Fruit fly (Drosophila melanogaster): ENCODE data around the gene Drsl6.

Gene Drsl6

DNA sequence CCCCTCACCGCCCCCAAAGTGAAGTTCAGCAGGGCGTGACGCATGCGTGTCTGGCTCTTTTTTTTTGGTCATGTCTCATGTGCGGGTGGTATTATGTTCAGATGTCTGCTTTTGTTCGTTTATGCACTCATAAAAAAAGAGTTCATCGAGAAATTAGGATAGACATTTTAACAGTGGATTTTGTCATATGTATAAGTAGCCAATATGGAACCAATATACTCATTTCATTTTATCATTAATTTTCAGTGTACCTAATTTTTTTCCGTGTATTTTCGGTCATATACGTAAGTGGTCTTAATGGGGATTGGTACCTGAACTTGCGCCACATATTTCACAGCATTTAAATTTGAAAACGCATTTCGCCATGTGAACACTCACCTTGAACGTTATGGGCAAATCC is 35.9 kb downstream of the Drsl6 start:
- TF ChIP-seq Rfx (GFP tag; IDR thresholded peaks at IDR 0.05) (peak; percentile 71), Lim3 (GFP tag; IDR thresholded peaks at IDR 0.05) (no peak), ERR (GFP tag; optimal IDR thresholded peaks at IDR 0.05) (no peak), fd64A (GFP tag; optimal IDR thresholded peaks at IDR 0.05) (peak; percentile 19), CG11560 (tag; IDR thresholded peaks at IDR 0.05) (0 out of 3 replicates have a peak, but pooled peaks have one; percentile 7), danr (GFP tag; IDR thresholded peaks at IDR 0.05) (0 out of 2 replicates have a peak, but pooled peaks have one; percentile 20), D19A (tag; optimal IDR thresholded peaks at IDR 0.05) (peak; percentile 52), grn (GFP tag; optimal IDR thresholded peaks at IDR 0.05) (no peak), CG12659 (GFP tag; optimal IDR thresholded peaks at IDR 0.05) (peak; percentile 7), lov (optimal IDR thresholded peaks at IDR 0.05) (no peak), lov (GFP tag; IDR thresholded peaks at IDR 0.05) (peak; percentile 73; the same call in 1 of the 3 replicates), NC2α (GFP tag; optimal IDR thresholded peaks at IDR 0.05) (no peak), otp (GFP tag; IDR thresholded peaks at IDR 0.05) (peak; percentile 62; the same call in 2 of the 3 replicates), CG6175 (GFP tag; IDR thresholded peaks at IDR 0.05) (0 out of 3 replicates have a peak, but pooled peaks have one; percentile 26), Opbp (GFP tag; IDR thresholded peaks at IDR 0.05; ENCODE audit: partially characterized antibody) (no peak), dysf (GFP tag; IDR thresholded peaks at IDR 0.05) (peak; percentile 63), amos (GFP tag; IDR thresholded peaks at IDR 0.05; ENCODE audit: partially characterized antibody) (no peak), chif (GFP tag; optimal IDR thresholded peaks at IDR 0.05) (peak; percentile 37 to 40), ci (GFP tag; IDR thresholded peaks at IDR 0.05) (peak; percentile 81), BtbVII (GFP tag; optimal IDR thresholded peaks at IDR 0.05) (peak; percentile 46), CG7271 (tag; optimal IDR thresholded peaks at IDR 0.05) (no peak), CG30403 (GFP tag; optimal IDR thresholded peaks at IDR 0.05) (peak; percentile 55), zen (tag; optimal IDR thresholded peaks at IDR 0.05) (peak; percentile 10), CG9817 (tag; optimal IDR thresholded peaks at IDR 0.05) (peak; percentile 24), CG11093 (GFP tag; IDR thresholded peaks at IDR 0.05) (peak; percentile 57; the same call in 2 of the 3 replicates), CG17568 (GFP tag; optimal IDR thresholded peaks at IDR 0.05) (no peak), CG12769 (tag; optimal IDR thresholded peaks at IDR 0.05) (peak; percentile 29), unpg (GFP tag; optimal IDR thresholded peaks at IDR 0.05) (peak; percentile 76), Dref (GFP tag; IDR thresholded peaks at IDR 0.05) (no peak), oc (tag; optimal IDR thresholded peaks at IDR 0.05) (peak; percentile 62), bab2 (GFP tag; optimal IDR thresholded peaks at IDR 0.05) (peak; percentile 75), tio (GFP tag; optimal IDR thresholded peaks at IDR 0.05) (peak; percentile 25), Oaz (GFP tag; IDR thresholded peaks at IDR 0.05) (peak; percentile 67), repo (GFP tag; optimal IDR thresholded peaks at IDR 0.05) (peak; percentile 55), ato (GFP tag; IDR thresholded peaks at IDR 0.05; ENCODE audit: partially characterized antibody) (no peak), CG1602 (GFP tag; optimal IDR thresholded peaks at IDR 0.05) (peak; percentile 29), CG18764 (GFP tag; optimal IDR thresholded peaks at IDR 0.05) (peak; percentile 40), CG1233 (GFP tag; optimal IDR thresholded peaks at IDR 0.05) (peak; percentile 31), CG3726 (GFP tag; IDR thresholded peaks at IDR 0.05) (no peak), slou (GFP tag; optimal IDR thresholded peaks at IDR 0.05) (no peak), tap (tag; optimal IDR thresholded peaks at IDR 0.05) (peak; percentile 50), CG10147 (GFP tag; optimal IDR thresholded peaks at IDR 0.05) (no peak), CG17612 (GFP tag; IDR thresholded peaks at IDR 0.05) (no peak), gt (GFP tag; IDR thresholded peaks at IDR 0.05) (no peak), Bgb (GFP tag; IDR thresholded peaks at IDR 0.05; ENCODE audit: partially characterized antibody) (no peak), inv (GFP tag; IDR thresholded peaks at IDR 0.05; ENCODE audit: partially characterized antibody) (no peak), Nf-YA (GFP tag; IDR thresholded peaks at IDR 0.05) (no peak), fd96Cb (tag; optimal IDR thresholded peaks at IDR 0.05) (peak; percentile 71), CG1792 (GFP tag; optimal IDR thresholded peaks at IDR 0.05) (peak; percentile 6), org-1 (GFP tag; optimal IDR thresholded peaks at IDR 0.05) (peak; percentile 25), unc-4 (GFP tag; IDR thresholded peaks at IDR 0.05; ENCODE audit: partially characterized antibody) (no peak), CG8478 (optimal IDR thresholded peaks at IDR 0.05) (no peak)

Data from whole organism, embryonic.